Worm (Caenorhabditis elegans): ENCODE data around the gene nuo-5.

ce11 chrV:2656159-2656558, 42.6 kb upstream of the nuo-5 start:
- TF ChIP-seq ztf-23 (GFP tag; IDR thresholded peaks at IDR 0.05) (no peak), ztf-29 (GFP tag; IDR thresholded peaks at IDR 0.05) (no peak), T22C8.4 (GFP tag; IDR thresholded peaks at IDR 0.05) (no peak), med-1 (GFP tag; optimal IDR thresholded peaks at IDR 0.05; ENCODE audit: insufficient read depth) (no peak), flt-1 (GFP tag; IDR thresholded peaks at IDR 0.05) (no peak), klf-2 (GFP tag; conservative IDR thresholded peaks at IDR 0.05) (no peak), tab-1 (GFP tag; IDR thresholded peaks at IDR 0.05) (no peak), cog-1 (tag; optimal IDR thresholded peaks at IDR 0.05) (no peak), ref-1 (GFP tag; conservative IDR thresholded peaks at IDR 0.05) (no peak)
